Fruit fly (Drosophila melanogaster) whole organism, pupa: Measurements from ENCODE around the gene Sirt6.

Experiments used
- CG10348 ChIP-seq: fragments of 200-800 bp; sonication (Bioruptor generic); IDR thresholded peaks from 2 replicates; pipeline ENCODE4 v1.3.6; 2022; ENCODE audit warnings: missing biosample characterization, missing genetic modification characterization
- CG12605 ChIP-seq: fragments of 200-800 bp; sonication (Bioruptor generic); IDR thresholded peaks from 2 replicates; pipeline ENCODE4 v1.3.6; 2022; ENCODE audit warnings: missing biosample characterization, missing genetic modification characterization
- CG13204 ChIP-seq: fragments of 200-800 bp; sonication (Bioruptor generic); optimal IDR thresholded peaks from 2 replicates; lab custom pipeline; 2018; ENCODE audit warnings: missing biosample characterization, mild to moderate bottlenecking, missing genetic modification characterization, moderate library complexity
- CG14655 ChIP-seq: fragments of 200-800 bp; sonication (Bioruptor generic); optimal IDR thresholded peaks from 3 replicates; lab custom pipeline; 2017; ENCODE audit warnings: mild to moderate bottlenecking, missing biosample characterization, missing genetic modification reagents, missing genetic modification characterization
- CG15710 ChIP-seq: fragments of 200-800 bp; sonication (Bioruptor generic); optimal IDR thresholded peaks from 2 replicates; lab custom pipeline; 2018; ENCODE audit warnings: missing biosample characterization, mild to moderate bottlenecking, missing genetic modification characterization, moderate library complexity
- CG17806 ChIP-seq: fragments of 200-800 bp; sonication (Bioruptor generic); optimal IDR thresholded peaks from 2 replicates; lab custom pipeline; 2018; ENCODE audit warnings: missing biosample characterization, mild to moderate bottlenecking, missing genetic modification characterization, moderate library complexity
- CG32121 ChIP-seq: fragments of 200-800 bp; sonication (Bioruptor generic); IDR thresholded peaks from 2 replicates; pipeline ENCODE4 v1.3.6; 2022; ENCODE audit warnings: missing biosample characterization, missing genetic modification characterization
- CG34367 ChIP-seq: fragments of 200-800 bp; sonication (Bioruptor generic); optimal IDR thresholded peaks from 2 replicates; lab custom pipeline; 2018; ENCODE audit warnings: missing biosample characterization, mild to moderate bottlenecking, missing genetic modification characterization
- CG4496 ChIP-seq: fragments of 200-800 bp; sonication (Bioruptor generic); IDR thresholded peaks from 3 replicates; pipeline ENCODE4 v1.3.6; 2022; ENCODE audit warnings: missing biosample characterization, missing genetic modification characterization
- CG8159 ChIP-seq: fragments of 200-800 bp; sonication (Bioruptor generic); optimal IDR thresholded peaks from 3 replicates; lab custom pipeline; 2018; ENCODE audit warnings: missing biosample characterization, mild to moderate bottlenecking, missing genetic modification characterization, moderate library complexity
- CG8301 ChIP-seq: fragments of 200-800 bp; sonication (Bioruptor generic); optimal IDR thresholded peaks from 2 replicates; lab custom pipeline; 2018; ENCODE audit warnings: missing biosample characterization, mild to moderate bottlenecking, missing genetic modification characterization
- CG9948 ChIP-seq: fragments of 200-800 bp; sonication (Bioruptor generic); optimal IDR thresholded peaks from 2 replicates; lab custom pipeline; 2018; ENCODE audit warnings: missing biosample characterization, mild to moderate bottlenecking, missing genetic modification characterization, moderate library complexity
- D1 ChIP-seq: fragments of 200-800 bp; sonication (Bioruptor generic); optimal IDR thresholded peaks from 2 replicates; lab custom pipeline; 2018; ENCODE audit warnings: missing biosample characterization, mild to moderate bottlenecking, missing genetic modification characterization, moderate library complexity
- EcR ChIP-seq: fragments of 200-800 bp; sonication (Bioruptor generic); optimal IDR thresholded peaks from 3 replicates; lab custom pipeline; 2019; ENCODE audit warnings: missing biosample characterization, missing genetic modification characterization, mild to moderate bottlenecking, moderate library complexity, missing genetic modification reagents
- Ets98B ChIP-seq: fragments of 200-800 bp; sonication (Bioruptor generic); IDR thresholded peaks from 2 replicates; pipeline ENCODE4 v1.3.6; 2022; ENCODE audit warnings: missing biosample characterization, missing genetic modification characterization
- Pif1A ChIP-seq: fragments of 200-800 bp; sonication (Bioruptor generic); optimal IDR thresholded peaks from 3 replicates; lab custom pipeline; 2016; ENCODE audit warnings: missing biosample characterization, missing genetic modification characterization
- Pif1B ChIP-seq: fragments of 200-800 bp; sonication (Bioruptor generic); optimal IDR thresholded peaks from 3 replicates; lab custom pipeline; 2016; ENCODE audit warnings: missing biosample characterization, missing genetic modification characterization
- Snoo ChIP-seq: fragments of 200-800 bp; sonication (Bioruptor generic); optimal IDR thresholded peaks from 3 replicates; lab custom pipeline; 2017; ENCODE audit warnings: missing biosample characterization, mild to moderate bottlenecking, missing genetic modification characterization, inconsistent platforms
- fd96Ca ChIP-seq: fragments of 200-800 bp; sonication (Bioruptor generic); IDR thresholded peaks from 3 replicates; pipeline ENCODE4 v1.3.6; 2022; ENCODE audit warnings: missing biosample characterization, missing genetic modification characterization
- gl ChIP-seq: fragments of 200-800 bp; sonication (Bioruptor generic); optimal IDR thresholded peaks from 2 replicates; lab custom pipeline; 2018; ENCODE audit warnings: missing biosample characterization, mild to moderate bottlenecking, missing genetic modification characterization
- rn ChIP-seq: fragments of 200-800 bp; sonication (Bioruptor generic); IDR thresholded peaks from 2 replicates; pipeline ENCODE4 v1.3.6; 2022; ENCODE audit warnings: missing biosample characterization, missing genetic modification characterization

Sirt6 gene

dm6 chr3R:10265552-10266137, 4.0 kb upstream of the Sirt6 start:
- TF ChIP-seq CG4496 (GFP tag; lab: Robert Waterston, UW) (peak; percentile 46), CG8159 (peak; percentile 48), gl (tag; lab: Kevin White, UChicago) (no peak), CG15710 (peak; percentile 1), Pif1B (peak; percentile 39), D1 (tag; lab: Kevin White, UChicago) (no peak), Ets98B (GFP tag; lab: Robert Waterston, UW) (peak; percentile 55), rn (GFP tag; lab: Robert Waterston, UW) (no peak; the same call in 1 of the 2 replicates), CG32121 (GFP tag; lab: Robert Waterston, UW) (peak; percentile 77; the same call in 1 of the 2 replicates), CG13204 (GFP tag; lab: Kevin White, UChicago) (no peak), Snoo (tag; lab: Kevin White, UChicago) (peak; percentile 80), CG10348 (GFP tag; lab: Robert Waterston, UW) (no peak), CG34367 (tag; lab: Kevin White, UChicago) (no peak), fd96Ca (GFP tag; lab: Robert Waterston, UW) (no peak; the same call in 2 of the 3 replicates), CG17806 (tag; lab: Kevin White, UChicago) (peak; percentile 18), EcR (no peak), CG14655 (GFP tag; lab: Kevin White, UChicago) (peak; percentile 51), CG9948 (tag; lab: Kevin White, UChicago) (peak; percentile 10), CG8301 (tag; lab: Kevin White, UChicago) (peak; percentile 13), Pif1A (GFP tag; lab: Kevin White, UChicago) (peak; percentile 34), CG12605 (GFP tag; lab: Robert Waterston, UW) (no peak)

- TF ChIP-seq CG8159 (no peak), EcR (peak; percentile 49), CG12605 (GFP tag; lab: Robert Waterston, UW) (no peak), CG13204 (GFP tag; lab: Kevin White, UChicago) (no peak)
Observed at dm6 chr3R:10264601-10265421, 3.2 kb upstream of the Sirt6 start.

- peak; percentile 5 for TF ChIP-seq D1 (tag; lab: Kevin White, UChicago)
- TF ChIP-seq Snoo (tag; lab: Kevin White, UChicago) = peak; percentile 73
- no peak for TF ChIP-seq Ets98B (GFP tag; lab: Robert Waterston, UW)
- TF ChIP-seq CG12605 (GFP tag; lab: Robert Waterston, UW) = no peak
- TF ChIP-seq Pif1A (GFP tag; lab: Kevin White, UChicago) = peak; percentile 85
- TF ChIP-seq CG14655 (GFP tag; lab: Kevin White, UChicago) = peak; percentile 65
- no peak for TF ChIP-seq CG10348 (GFP tag; lab: Robert Waterston, UW)
- TF ChIP-seq CG8159 = peak; percentile 71
- TF ChIP-seq CG4496 (GFP tag; lab: Robert Waterston, UW) = no peak
- TF ChIP-seq gl (tag; lab: Kevin White, UChicago) = no peak
- TF ChIP-seq CG8301 (tag; lab: Kevin White, UChicago) = peak; percentile 69
- peak; percentile 83 for TF ChIP-seq Pif1B
- TF ChIP-seq CG15710 = peak; percentile 86
- no peak for TF ChIP-seq rn (GFP tag; lab: Robert Waterston, UW)
- peak; percentile 30 for TF ChIP-seq EcR
- no peak for TF ChIP-seq fd96Ca (GFP tag; lab: Robert Waterston, UW)
- peak; percentile 59 for TF ChIP-seq CG34367 (tag; lab: Kevin White, UChicago)
- TF ChIP-seq CG17806 (tag; lab: Kevin White, UChicago) = peak; percentile 74
- peak; percentile 60 for TF ChIP-seq CG9948 (tag; lab: Kevin White, UChicago)
- TF ChIP-seq CG13204 (GFP tag; lab: Kevin White, UChicago) = peak; percentile 69
- no peak for TF ChIP-seq CG32121 (GFP tag; lab: Robert Waterston, UW)
Observed at dm6 chr3R:10263972-10264536, 2.4 kb upstream of the Sirt6 start, which contains the start of gene Nuak. TSS of gene Nuak (plus strand) at chr3R:10264306.

- TF ChIP-seq CG8301 (tag; lab: Kevin White, UChicago) (no peak), CG4496 (GFP tag; lab: Robert Waterston, UW) (no peak), fd96Ca (GFP tag; lab: Robert Waterston, UW) (no peak), EcR (no peak)
Observed at dm6 chr3R:10251846-10252245, 9.8 kb downstream of the Sirt6 start.

dm6 chr3R:10251218-10251617, 10.4 kb downstream of the Sirt6 start, which contains the start of gene CG3999:
TSS of gene CG3999 (plus strand) at chr3R:10251518.
- TF ChIP-seq Pif1A (GFP tag; lab: Kevin White, UChicago) = no peak
- no peak for TF ChIP-seq Snoo (tag; lab: Kevin White, UChicago)
- no peak for TF ChIP-seq CG4496 (GFP tag; lab: Robert Waterston, UW)
- TF ChIP-seq CG13204 (GFP tag; lab: Kevin White, UChicago) = no peak
- no peak for TF ChIP-seq CG12605 (GFP tag; lab: Robert Waterston, UW)
- TF ChIP-seq gl (tag; lab: Kevin White, UChicago) = no peak
